Fruit fly (Drosophila melanogaster) whole organism, prepupa: ENCODE results near the gene nmdyn-D6.

Experiments used
- Blimp-1 ChIP-seq: fragments of 200-800 bp; sonication (Bioruptor generic); optimal IDR thresholded peaks from 3 replicates; lab custom pipeline; 2017; ENCODE audit warnings: missing biosample characterization, missing genetic modification characterization, mild to moderate bottlenecking, moderate library complexity, missing genetic modification reagents
- CG10669 ChIP-seq: fragments of 200-800 bp; sonication (Bioruptor generic); optimal IDR thresholded peaks from 3 replicates; lab custom pipeline; 2018; ENCODE audit warnings: missing biosample characterization, mild to moderate bottlenecking, missing genetic modification characterization, moderate library complexity
- CG11294 ChIP-seq: fragments of 200-800 bp; sonication (Bioruptor generic); IDR thresholded peaks from 2 replicates; pipeline ENCODE4 v1.3.6; 2022; ENCODE audit warnings: missing biosample characterization, missing genetic modification characterization
- CG15336 ChIP-seq: fragments of 200-800 bp; sonication (Bioruptor generic); IDR thresholded peaks from 2 replicates; pipeline ENCODE4 v1.3.6; 2022; ENCODE audit warnings: missing biosample characterization, missing genetic modification characterization
- CG16779 ChIP-seq: fragments of 200-800 bp; sonication (Bioruptor generic); optimal IDR thresholded peaks from 3 replicates; lab custom pipeline; 2017; ENCODE audit warnings: missing biosample characterization, mild to moderate bottlenecking, missing genetic modification characterization
- CG3032 ChIP-seq: fragments of 200-800 bp; optimal IDR thresholded peaks from 2 replicates; lab custom pipeline; 2019; ENCODE audit warnings: missing biosample characterization, mild to moderate bottlenecking, missing genetic modification characterization, moderate library complexity
- CG32006 ChIP-seq: fragments of 200-800 bp; sonication (Bioruptor generic); optimal IDR thresholded peaks from 3 replicates; lab custom pipeline; 2017; ENCODE audit warnings: missing biosample characterization, mild to moderate bottlenecking, missing genetic modification characterization
- CG3919 ChIP-seq: fragments of 200-800 bp; sonication (Bioruptor generic); optimal IDR thresholded peaks from 3 replicates; lab custom pipeline; 2016; ENCODE audit warnings: missing biosample characterization, missing genetic modification characterization
- CG4318 ChIP-seq: fragments of 200-800 bp; sonication (Bioruptor generic); optimal IDR thresholded peaks from 3 replicates; lab custom pipeline; 2017; ENCODE audit warnings: missing biosample characterization, mild to moderate bottlenecking, missing genetic modification characterization
- CG6163 ChIP-seq: fragments of 200-800 bp; sonication (Bioruptor generic); IDR thresholded peaks from 3 replicates; pipeline ENCODE4 v1.3.6; 2022; ENCODE audit warnings: missing biosample characterization, missing genetic modification characterization
- CG6276 ChIP-seq: fragments of 200-800 bp; sonication (Bioruptor generic); optimal IDR thresholded peaks from 2 replicates; lab custom pipeline; 2017; ENCODE audit warnings: missing biosample characterization, mild to moderate bottlenecking, missing genetic modification characterization
- CG6792 ChIP-seq: fragments of 200-800 bp; sonication (Bioruptor generic); optimal IDR thresholded peaks from 3 replicates; lab custom pipeline; 2016; ENCODE audit warnings: missing biosample characterization, missing genetic modification characterization
- CG6808 ChIP-seq: fragments of 200-800 bp; sonication (Bioruptor generic); optimal IDR thresholded peaks from 3 replicates; lab custom pipeline; 2017; ENCODE audit warnings: missing biosample characterization, missing genetic modification characterization, mild to moderate bottlenecking, moderate library complexity, missing genetic modification reagents
- CG6854 ChIP-seq: fragments of 200-800 bp; sonication (Bioruptor generic); optimal IDR thresholded peaks from 2 replicates; lab custom pipeline; 2017; ENCODE audit warnings: missing biosample characterization, mild to moderate bottlenecking, missing genetic modification characterization
- CG7368 ChIP-seq: fragments of 200-800 bp; sonication (Bioruptor generic); optimal IDR thresholded peaks from 3 replicates; lab custom pipeline; 2016; ENCODE audit warnings: missing biosample characterization, missing genetic modification characterization
- CG8119 ChIP-seq: fragments of 200-800 bp; sonication (Bioruptor generic); IDR thresholded peaks from 3 replicates; pipeline ENCODE4 v1.3.6; 2022; ENCODE audit warnings: missing biosample characterization, missing genetic modification characterization
- CG8319 ChIP-seq: fragments of 200-800 bp; sonication (Bioruptor generic); optimal IDR thresholded peaks from 3 replicates; lab custom pipeline; 2016; ENCODE audit warnings: missing biosample characterization, missing genetic modification characterization
- CG8632 ChIP-seq: fragments of 200-800 bp; sonication (Bioruptor generic); optimal IDR thresholded peaks from 3 replicates; lab custom pipeline; 2016; ENCODE audit warnings: missing biosample characterization, missing genetic modification characterization
- Eip75B ChIP-seq: fragments of 200-800 bp; sonication (Bioruptor generic); optimal IDR thresholded peaks from 3 replicates; lab custom pipeline; 2016; ENCODE audit warnings: missing biosample characterization, missing genetic modification characterization
- Eip78C ChIP-seq: fragments of 200-800 bp; sonication (Bioruptor generic); peaks from one replicate; lab custom pipeline; 2016; ENCODE audit warnings: missing biosample characterization, missing genetic modification characterization
- Ets21C ChIP-seq: fragments of 200-800 bp; sonication (Bioruptor generic); optimal IDR thresholded peaks from 3 replicates; lab custom pipeline; 2016; ENCODE audit warnings: missing biosample characterization, missing genetic modification characterization
- Ets96B ChIP-seq: fragments of 200-800 bp; optimal IDR thresholded peaks from 2 replicates; lab custom pipeline; 2019; ENCODE audit warnings: missing biosample characterization, mild to moderate bottlenecking, missing genetic modification characterization, moderate library complexity
- Hr38 ChIP-seq: sonication (Bioruptor generic); optimal IDR thresholded peaks from 2 replicates; lab custom pipeline; 2016; ENCODE audit warnings: missing biosample characterization, missing genetic modification characterization
- Hr4 ChIP-seq: fragments of 200-800 bp; sonication (Bioruptor generic); optimal IDR thresholded peaks from 3 replicates; lab custom pipeline; 2016; ENCODE audit warnings: missing biosample characterization, missing genetic modification characterization
- Lpt ChIP-seq: fragments of 200-800 bp; sonication (Bioruptor generic); optimal IDR thresholded peaks from 3 replicates; lab custom pipeline; 2016; ENCODE audit warnings: missing biosample characterization, missing genetic modification characterization
- Met ChIP-seq: fragments of 200-800 bp; sonication (Bioruptor generic); optimal IDR thresholded peaks from 3 replicates; lab custom pipeline; 2016; ENCODE audit warnings: missing biosample characterization, missing genetic modification characterization
- OdsH ChIP-seq: fragments of 200-800 bp; sonication (Bioruptor generic); optimal IDR thresholded peaks from 3 replicates; lab custom pipeline; 2016; ENCODE audit warnings: missing biosample characterization, missing genetic modification characterization
- Sox102F ChIP-seq: fragments of 200-800 bp; sonication (Bioruptor generic); optimal IDR thresholded peaks from 2 replicates; lab custom pipeline; 2016; ENCODE audit warnings: missing biosample characterization, mild to moderate bottlenecking, missing genetic modification characterization
- Sox14 ChIP-seq: fragments of 200-800 bp; sonication (Bioruptor generic); optimal IDR thresholded peaks from 3 replicates; lab custom pipeline; 2016; ENCODE audit warnings: missing biosample characterization, missing genetic modification characterization
- Sox15 ChIP-seq: fragments of 200-800 bp; sonication (Bioruptor generic); optimal IDR thresholded peaks from 3 replicates; lab custom pipeline; 2016; ENCODE audit warnings: missing biosample characterization, missing genetic modification characterization
- achi ChIP-seq: fragments of 200-800 bp; sonication (Bioruptor generic); optimal IDR thresholded peaks from 3 replicates; lab custom pipeline; 2016; ENCODE audit warnings: missing biosample characterization, missing genetic modification characterization
- acj6 ChIP-seq: fragments of 200-800 bp; sonication (Bioruptor generic); optimal IDR thresholded peaks from 3 replicates; lab custom pipeline; 2016; ENCODE audit warnings: missing biosample characterization, missing genetic modification characterization
- dac ChIP-seq: fragments of 200-800 bp; sonication (Bioruptor generic); optimal IDR thresholded peaks from 2 replicates; lab custom pipeline; 2017; ENCODE audit warnings: missing biosample characterization, mild to moderate bottlenecking, missing genetic modification characterization
- dsx ChIP-seq: fragments of 200-800 bp; optimal IDR thresholded peaks from 3 replicates; lab custom pipeline; 2019; ENCODE audit warnings: missing biosample characterization, mild to moderate bottlenecking, missing genetic modification characterization, moderate library complexity; ENCODE audit not compliant: poor library complexity, severe bottlenecking
- eg ChIP-seq: fragments of 200-800 bp; sonication (Bioruptor generic); IDR thresholded peaks from 3 replicates; pipeline ENCODE4 v1.3.6; 2022; ENCODE audit warnings: missing biosample characterization, missing genetic modification characterization
- esn ChIP-seq: fragments of 200-800 bp; sonication (Bioruptor generic); optimal IDR thresholded peaks from 2 replicates; lab custom pipeline; 2016; ENCODE audit warnings: missing biosample characterization, mild to moderate bottlenecking, missing genetic modification characterization, moderate library complexity
- fd59A ChIP-seq: fragments of 200-800 bp; sonication (Bioruptor generic); optimal IDR thresholded peaks from 2 replicates; lab custom pipeline; 2017; ENCODE audit warnings: missing biosample characterization, mild to moderate bottlenecking, missing genetic modification characterization, missing genetic modification reagents
- fd85E ChIP-seq: fragments of 200-800 bp; sonication (Bioruptor generic); optimal IDR thresholded peaks from 3 replicates; lab custom pipeline; 2016; ENCODE audit warnings: missing biosample characterization, missing genetic modification characterization
- lz ChIP-seq: fragments of 200-800 bp; sonication (Bioruptor generic); optimal IDR thresholded peaks from 3 replicates; lab custom pipeline; 2016; ENCODE audit warnings: missing biosample characterization, missing genetic modification characterization
- net ChIP-seq: fragments of 200-800 bp; sonication (Bioruptor generic); optimal IDR thresholded peaks from 3 replicates; lab custom pipeline; 2016; ENCODE audit warnings: missing biosample characterization, missing genetic modification characterization
- pdm3 ChIP-seq: fragments of 200-800 bp; sonication (Bioruptor generic); optimal IDR thresholded peaks from 3 replicates; lab custom pipeline; 2016; ENCODE audit warnings: missing biosample characterization, missing genetic modification characterization
- spab ChIP-seq: fragments of 200-800 bp; sonication (Bioruptor generic); optimal IDR thresholded peaks from 2 replicates; lab custom pipeline; 2017; ENCODE audit warnings: missing biosample characterization, mild to moderate bottlenecking, missing genetic modification characterization, missing genetic modification reagents
- ss ChIP-seq, 2 experiments: fragments of 200-800 bp; sonication (Bioruptor generic); optimal IDR thresholded peaks; 2 replicates in 1 of 2; 3 replicates in 1 of 2; lab custom pipeline; 2017 to 2018; ENCODE audit warnings: mild to moderate bottlenecking in 2 of 2, missing biosample characterization in 2 of 2, missing genetic modification characterization in 2 of 2, moderate library complexity in 1 of 2
- svp ChIP-seq: fragments of 200-800 bp; sonication (Bioruptor generic); peaks from one replicate; lab custom pipeline; 2016; ENCODE audit warnings: missing biosample characterization, missing genetic modification characterization
- vri ChIP-seq: fragments of 200-800 bp; sonication (Bioruptor generic); optimal IDR thresholded peaks from 3 replicates; lab custom pipeline; 2016; ENCODE audit warnings: missing biosample characterization, mild to moderate bottlenecking, missing genetic modification characterization

The nmdyn-D6 gene

DNA sequence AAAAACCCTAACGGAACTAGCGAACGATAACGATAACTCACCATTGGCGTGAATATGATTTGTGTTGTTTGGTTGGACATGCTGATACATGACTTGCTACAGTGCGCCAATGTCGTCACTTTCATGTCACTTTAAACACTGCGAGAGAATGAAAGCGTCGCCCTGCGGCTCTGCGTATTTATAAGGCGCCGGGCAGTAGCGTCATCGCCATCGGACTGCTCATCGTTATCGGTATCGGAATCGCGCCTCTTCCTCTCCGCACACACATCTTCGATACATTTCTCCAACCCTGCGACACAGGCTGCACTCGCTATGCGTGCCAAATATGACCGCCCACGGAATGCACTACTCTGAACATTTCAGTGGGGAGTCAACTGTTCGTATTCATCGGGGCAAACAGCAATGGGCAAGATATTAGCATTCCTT is 19.0 kb downstream of the nmdyn-D6 start, which contains the start of gene sbm (continued):
- TF ChIP-seq ss (GFP tag; optimal IDR thresholded peaks at IDR 0.05; lab: Kevin White, UChicago) (no peak), Eip78C (GFP tag; lab: Kevin White, UChicago) (peak; percentile 66), Eip75B (GFP tag; lab: Kevin White, UChicago) (no peak), eg (GFP tag; lab: Robert Waterston, UW) (peak; percentile 60), pdm3 (peak; percentile 2), achi (GFP tag; lab: Kevin White, UChicago) (no peak), dsx (GFP tag; lab: Kevin White, UChicago) (no peak), dac (GFP tag; lab: Kevin White, UChicago) (no peak), CG8119 (GFP tag; lab: Robert Waterston, UW) (no peak), esn (GFP tag; lab: Kevin White, UChicago) (peak; percentile 32), spab (GFP tag; lab: Kevin White, UChicago) (no peak), Hr4 (GFP tag; lab: Kevin White, UChicago) (no peak), Sox14 (GFP tag; lab: Kevin White, UChicago) (no peak), CG11294 (GFP tag; lab: Robert Waterston, UW) (no peak), OdsH (GFP tag; lab: Kevin White, UChicago) (peak; percentile 8), Ets21C (GFP tag; lab: Kevin White, UChicago) (no peak), Blimp-1 (GFP tag; lab: Kevin White, UChicago) (no peak), vri (GFP tag; lab: Kevin White, UChicago) (no peak), CG8632 (GFP tag; lab: Kevin White, UChicago) (no peak), fd59A (GFP tag; lab: Kevin White, UChicago) (no peak), Lpt (no peak), Ets96B (tag; lab: Kevin White, UChicago) (no peak), CG6276 (GFP tag; lab: Kevin White, UChicago) (no peak), CG8319 (GFP tag; lab: Kevin White, UChicago) (no peak), CG6792 (no peak), CG6854 (no peak)

- no peak for TF ChIP-seq Sox15 (GFP tag; lab: Kevin White, UChicago)
- TF ChIP-seq CG6792, result no peak
- TF ChIP-seq pdm3, result no peak
Observed at dm6 chrX:14603600-14604182, 20.2 kb downstream of the nmdyn-D6 start.

- TF ChIP-seq lz (GFP tag; lab: Kevin White, UChicago) (no peak), esn (GFP tag; lab: Kevin White, UChicago) (no peak), CG15336 (GFP tag; lab: Robert Waterston, UW) (peak; percentile 44; the same call in 1 of the 2 replicates), dac (GFP tag; lab: Kevin White, UChicago) (no peak), pdm3 (peak; percentile 14), Hr4 (GFP tag; lab: Kevin White, UChicago) (peak; percentile 29), net (no peak), svp (GFP tag; lab: Kevin White, UChicago) (no peak), Eip78C (GFP tag; lab: Kevin White, UChicago) (peak; percentile 66), CG3919 (peak; percentile 16), CG16779 (tag; lab: Kevin White, UChicago) (no peak), fd85E (no peak), CG3032 (no peak), CG11294 (GFP tag; lab: Robert Waterston, UW) (no peak), CG6163 (GFP tag; lab: Robert Waterston, UW) (peak; percentile 44; the same call in 2 of the 3 replicates), Hr38 (GFP tag; lab: Kevin White, UChicago) (no peak), Sox15 (GFP tag; lab: Kevin White, UChicago) (no peak), CG6808 (GFP tag; lab: Kevin White, UChicago) (no peak), CG10669 (GFP tag; lab: Kevin White, UChicago) (peak; percentile 13), Sox102F (no peak), Lpt (no peak), Met (GFP tag; lab: Kevin White, UChicago) (no peak), CG32006 (GFP tag; lab: Kevin White, UChicago) (no peak), CG8119 (GFP tag; lab: Robert Waterston, UW) (peak; percentile 28; the same call in 1 of the 3 replicates), Ets21C (GFP tag; lab: Kevin White, UChicago) (no peak), Blimp-1 (GFP tag; lab: Kevin White, UChicago) (no peak), CG4318 (GFP tag; lab: Kevin White, UChicago) (no peak), Sox14 (GFP tag; lab: Kevin White, UChicago) (no peak), dsx (GFP tag; lab: Kevin White, UChicago) (no peak), Ets96B (tag; lab: Kevin White, UChicago) (peak; percentile 10), CG7368 (no peak), acj6 (GFP tag; lab: Kevin White, UChicago) (no peak)
Observed at dm6 chrX:14606873-14607272, 23.4 kb downstream of the nmdyn-D6 start.
